Worm (Caenorhabditis elegans): ENCODE measurements around the gene ivns-1.

ivns-1 gene

DNA sequence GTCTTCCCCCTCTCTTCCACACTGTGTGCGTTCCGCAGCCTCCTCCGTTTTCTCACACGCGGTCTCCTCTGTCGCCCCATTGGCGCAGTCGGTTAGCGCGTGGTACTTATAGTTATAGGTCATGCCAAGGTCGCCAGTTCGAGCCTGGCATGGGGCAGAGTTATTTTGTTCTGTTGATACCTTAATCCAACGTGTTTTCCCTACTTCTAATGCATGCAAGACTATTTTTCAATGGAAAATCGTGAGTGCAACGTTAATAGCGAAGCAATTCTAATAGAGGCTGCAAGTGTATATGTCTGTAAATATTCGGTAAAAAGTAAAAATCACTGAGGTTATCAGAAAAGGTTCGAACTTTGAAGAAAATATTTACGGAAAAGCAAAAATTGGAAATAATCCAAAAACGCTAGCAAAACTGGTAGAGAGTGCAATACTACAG, 27.0 kb upstream of the ivns-1 start (continued):
- no peak for TF ChIP-seq akir-1 (GFP tag; optimal IDR thresholded peaks at IDR 0.05)
- peak; percentile 66 for TF ChIP-seq snpc-1.3 (tag; optimal IDR thresholded peaks at IDR 0.05; ENCODE audit: insufficient read depth)
- peak; percentile 77 for TF ChIP-seq sptf-2 (GFP tag; optimal IDR thresholded peaks at IDR 0.05)
- TF ChIP-seq ztf-18 (tag; optimal IDR thresholded peaks at IDR 0.05) = peak; percentile 54
- TF ChIP-seq let-526 (GFP tag; IDR thresholded peaks at IDR 0.05) = 0 out of 2 replicates have a peak, but pooled peaks have one; percentile 13
- TF ChIP-seq lsy-27 (tag; optimal IDR thresholded peaks at IDR 0.05; ENCODE audit: borderline replicate concordance, insufficient read depth) = no peak
- TF ChIP-seq K12H6.12 (tag; optimal IDR thresholded peaks at IDR 0.05) = peak; percentile 8
- peak; percentile 75 for TF ChIP-seq ztf-26 (tag; optimal IDR thresholded peaks at IDR 0.05)
- TF ChIP-seq rcor-1 (GFP tag; IDR thresholded peaks at IDR 0.05) = peak; percentile 70
- peak; percentile 71 for TF ChIP-seq madf-10 (tag; optimal IDR thresholded peaks at IDR 0.05)
- TF ChIP-seq mxl-1 (tag; optimal IDR thresholded peaks at IDR 0.05) = peak; percentile 79
- TF ChIP-seq madf-8 (GFP tag; conservative IDR thresholded peaks at IDR 0.05) = no peak; the same call in 1 of the 2 replicates
- TF ChIP-seq pha-4 (tag; optimal IDR thresholded peaks at IDR 0.05) = no peak
- peak; percentile 84 for TF ChIP-seq ZK185.1 (tag; optimal IDR thresholded peaks at IDR 0.05; ENCODE audit: poor library complexity, severe bottlenecking)
- TF ChIP-seq nhr-179 (tag; optimal IDR thresholded peaks at IDR 0.05) = peak; percentile 72
- TF ChIP-seq hmg-1.2 (GFP tag; IDR thresholded peaks at IDR 0.05) = peak; percentile 79
- TF ChIP-seq D2030.7 (GFP tag; IDR thresholded peaks at IDR 0.05) = peak; percentile 75
- TF ChIP-seq lir-1 (GFP tag; conservative IDR thresholded peaks at IDR 0.05) = peak; percentile 53
- TF ChIP-seq bed-1 (GFP tag; IDR thresholded peaks at IDR 0.05) = no peak
- TF ChIP-seq egrh-3 (GFP tag; IDR thresholded peaks at IDR 0.05) = no peak
- TF ChIP-seq rpc-1 (optimal IDR thresholded peaks at IDR 0.05) = peak; percentile 88
- TF ChIP-seq rpc-1 (tag; optimal IDR thresholded peaks at IDR 0.05) = peak; percentile 90
- TF ChIP-seq lag-1 (GFP tag; IDR thresholded peaks at IDR 0.05) = no peak
- peak; percentile 60 for TF ChIP-seq snpc-1.1 (tag; optimal IDR thresholded peaks at IDR 0.05; ENCODE audit: insufficient read depth)
- no peak for TF ChIP-seq Y53G8AR.9 (GFP tag; conservative IDR thresholded peaks at IDR 0.05)
- 0 out of 2 replicates have a peak, but pooled peaks have one; percentile 5 for TF ChIP-seq hsf-1 (GFP tag; IDR thresholded peaks at IDR 0.05)
- no peak for TF ChIP-seq ztf-6 (GFP tag; IDR thresholded peaks at IDR 0.05)
- no peak for TF ChIP-seq cebp-2 (GFP tag; IDR thresholded peaks at IDR 0.05)
- TF ChIP-seq B0035.1 (tag; optimal IDR thresholded peaks at IDR 0.05) = peak; percentile 53
- peak; percentile 50 for TF ChIP-seq T07F8.4 (tag; optimal IDR thresholded peaks at IDR 0.05)
- TF ChIP-seq bed-2 (GFP tag; IDR thresholded peaks at IDR 0.05) = no peak

DNA sequence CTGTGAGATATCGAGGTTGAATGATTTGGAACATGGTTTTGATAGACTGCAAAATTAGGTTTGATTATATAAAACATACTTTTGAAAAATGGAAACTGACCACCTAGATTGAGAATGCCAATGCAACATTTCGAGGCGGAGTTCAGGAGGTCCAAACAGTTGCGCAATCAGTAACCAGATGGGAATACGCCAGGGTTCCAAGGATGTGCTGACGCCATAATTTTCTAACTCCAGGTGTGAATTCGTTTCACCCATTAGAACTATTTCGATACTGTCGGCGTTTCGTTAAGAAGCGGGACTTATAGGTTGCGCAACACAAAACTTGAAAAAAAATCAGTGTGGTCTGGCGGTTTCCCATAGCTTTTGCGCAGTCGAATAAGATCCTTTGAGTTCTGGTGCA, 25.7 kb upstream of the ivns-1 start, which contains the start of gene C02B4.3:
TSS of gene C02B4.3 (minus strand) at position 34 of the 400 bp plus-strand sequence.
- TF ChIP-seq B0336.3 (GFP tag; IDR thresholded peaks at IDR 0.05) = no peak
- no peak for TF ChIP-seq snpc-3.4 (tag; optimal IDR thresholded peaks at IDR 0.05)
- no peak for TF ChIP-seq akir-1 (GFP tag; optimal IDR thresholded peaks at IDR 0.05)

DNA sequence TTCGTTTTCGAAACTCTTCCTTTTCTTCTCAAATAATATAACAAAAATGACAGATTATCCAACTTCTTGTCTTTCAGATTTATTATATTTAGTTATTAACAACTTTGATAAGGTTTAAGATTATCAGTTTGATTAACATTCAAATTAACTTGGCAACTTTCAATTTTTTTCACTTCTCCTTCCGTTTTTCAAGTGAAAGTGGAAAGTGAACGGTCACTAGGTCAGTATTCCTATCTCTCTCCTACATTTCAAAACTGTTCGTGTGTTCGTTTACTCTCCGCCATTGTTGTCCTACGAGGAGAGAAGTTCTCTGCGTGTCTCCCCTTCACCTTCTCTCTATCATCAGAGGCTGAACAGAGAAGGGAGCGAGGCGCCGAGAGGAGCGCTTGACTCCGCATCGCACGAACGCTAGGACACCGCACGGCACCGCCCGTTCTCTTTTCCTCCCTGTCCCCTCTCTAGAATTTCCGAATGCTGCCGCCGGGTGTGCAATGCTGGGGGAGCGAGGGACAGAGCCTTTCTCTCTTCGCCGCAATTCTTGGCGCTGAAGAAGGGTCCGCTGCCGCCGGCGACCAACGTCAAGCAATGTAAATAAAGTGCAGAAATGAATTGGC, 22.4 kb upstream of the ivns-1 start:
- no peak for TF ChIP-seq B0019.2 (GFP tag; conservative IDR thresholded peaks at IDR 0.05)
- no peak for TF ChIP-seq F10E7.11 (tag; optimal IDR thresholded peaks at IDR 0.05)
- TF ChIP-seq dox-1 (GFP tag; IDR thresholded peaks at IDR 0.05) = no peak
- no peak for TF ChIP-seq B0336.3 (GFP tag; IDR thresholded peaks at IDR 0.05)
- TF ChIP-seq F23B12.7 (tag; optimal IDR thresholded peaks at IDR 0.05; ENCODE audit: insufficient read depth) = no peak
- peak; percentile 63 for TF ChIP-seq madf-10 (tag; optimal IDR thresholded peaks at IDR 0.05)
- peak; percentile 98 for TF ChIP-seq zfh-2 (GFP tag; conservative IDR thresholded peaks at IDR 0.05)
- peak; percentile 33 for TF ChIP-seq lin-40 (tag; optimal IDR thresholded peaks at IDR 0.05)
- TF ChIP-seq egrh-3 (GFP tag; IDR thresholded peaks at IDR 0.05) = peak; percentile 83; the same call in 1 of the 2 replicates
- TF ChIP-seq nhr-80 (tag; optimal IDR thresholded peaks at IDR 0.05) = peak; percentile 5
- TF ChIP-seq madf-3 (GFP tag; IDR thresholded peaks at IDR 0.05) = 0 out of 2 replicates have a peak, but pooled peaks have one; percentile 70
- TF ChIP-seq hmg-1.2 (GFP tag; IDR thresholded peaks at IDR 0.05) = peak; percentile 59
- peak; percentile 54; the same call in 1 of the 2 replicates for TF ChIP-seq mcd-1 (GFP tag; IDR thresholded peaks at IDR 0.05)
- TF ChIP-seq ceh-27 (GFP tag; optimal IDR thresholded peaks at IDR 0.05) = peak; percentile 44
- TF ChIP-seq ets-4 (GFP tag; optimal IDR thresholded peaks at IDR 0.05) = no peak
- TF ChIP-seq ceh-91 (GFP tag; IDR thresholded peaks at IDR 0.05) = no peak
- peak; percentile 57; the same call in 1 of the 2 replicates for TF ChIP-seq rcor-1 (GFP tag; IDR thresholded peaks at IDR 0.05)
